Fruit fly (Drosophila melanogaster) whole organism, pupa: ENCODE measurements around the gene Notum.

Experiments
- CG10348 ChIP-seq: fragments of 200-800 bp; sonication (Bioruptor generic); IDR thresholded peaks from 2 replicates; pipeline ENCODE4 v1.3.6; 2022; ENCODE audit warnings: missing biosample characterization, missing genetic modification characterization
- CG4496 ChIP-seq: fragments of 200-800 bp; sonication (Bioruptor generic); IDR thresholded peaks from 3 replicates; pipeline ENCODE4 v1.3.6; 2022; ENCODE audit warnings: missing biosample characterization, missing genetic modification characterization
- gl ChIP-seq: fragments of 200-800 bp; sonication (Bioruptor generic); optimal IDR thresholded peaks from 2 replicates; lab custom pipeline; 2018; ENCODE audit warnings: missing biosample characterization, mild to moderate bottlenecking, missing genetic modification characterization

DNA sequence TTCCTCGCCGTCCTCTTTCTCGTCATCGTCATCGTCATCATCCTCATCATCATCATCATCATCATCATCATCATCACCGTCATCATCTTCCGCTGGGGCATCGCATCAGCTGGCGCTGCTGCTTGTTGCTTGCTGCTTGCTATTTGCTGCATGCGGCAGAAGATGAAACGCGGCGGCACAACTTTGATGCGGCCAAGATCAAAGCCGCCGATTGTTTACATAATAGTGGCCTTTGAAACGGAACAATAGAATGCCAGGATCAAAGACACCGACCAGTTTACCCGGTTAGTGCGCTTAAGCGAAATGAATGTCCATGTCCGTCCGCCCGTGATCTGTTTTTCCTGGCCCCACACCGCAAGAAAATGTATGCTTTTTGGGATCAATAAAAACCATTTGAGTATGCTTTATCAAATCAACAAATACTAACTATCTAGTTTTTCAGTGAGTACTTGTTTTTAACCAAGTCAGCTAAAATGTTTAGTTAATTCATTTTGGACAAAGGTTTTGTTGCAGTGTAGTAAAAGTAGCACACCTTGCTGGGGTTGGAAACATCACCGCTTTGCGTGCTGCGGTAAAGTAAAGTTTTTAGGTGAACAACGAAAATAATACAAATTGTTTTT, 2.1 kb upstream of the Notum start:
- TF ChIP-seq CG4496 = peak; percentile 51; the same call in 1 of the 3 replicates
- no peak for TF ChIP-seq CG10348 (GFP tag; lab: Robert Waterston, UW)
- no peak for TF ChIP-seq gl (tag; lab: Kevin White, UChicago)
